Fruit fly (Drosophila melanogaster): ENCODE results near the gene Naa20B.

The Naa20B gene

DNA sequence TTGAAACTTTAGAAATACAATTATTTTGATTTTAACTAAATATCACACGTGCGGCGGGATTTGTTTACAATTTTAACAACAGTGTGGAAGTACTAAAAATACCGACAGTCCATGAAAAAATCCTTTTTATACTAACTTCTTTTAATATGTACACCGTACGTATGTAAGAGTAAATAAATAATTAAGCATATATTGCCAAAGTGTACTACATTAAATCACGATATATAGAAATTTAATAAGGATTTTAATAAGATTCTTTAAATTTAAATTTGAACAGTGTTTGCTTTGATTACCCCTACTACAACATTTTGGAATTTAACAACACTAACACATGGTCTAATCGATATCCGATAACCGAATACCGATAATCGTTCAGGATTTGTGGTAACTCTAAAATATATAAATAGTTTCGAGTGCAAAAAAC, 35.0 kb upstream of the Naa20B start, which contains the start of the genes Ski6 and CG16812 (continued):
- TF ChIP-seq CG1647 (GFP tag; optimal IDR thresholded peaks at IDR 0.05) (no peak), CG3847 (GFP tag; IDR thresholded peaks at IDR 0.05) (peak; percentile 69), bigmax (GFP tag; optimal IDR thresholded peaks at IDR 0.05) (no peak), vvl (GFP tag; IDR thresholded peaks at IDR 0.05) (peak; percentile 84), slp2 (GFP tag; optimal IDR thresholded peaks at IDR 0.05) (no peak), Doc2 (GFP tag; IDR thresholded peaks at IDR 0.05) (no peak), Hr39 (optimal IDR thresholded peaks at IDR 0.05) (no peak), cwo (GFP tag; optimal IDR thresholded peaks at IDR 0.05) (no peak), lbe (GFP tag; optimal IDR thresholded peaks at IDR 0.05) (no peak), CG8290 (GFP tag; optimal IDR thresholded peaks at IDR 0.05) (peak; percentile 37), CG8290 (tag; optimal IDR thresholded peaks at IDR 0.05) (no peak), Adf1 (GFP tag; IDR thresholded peaks at IDR 0.05) (no peak), CG15696 (tag; optimal IDR thresholded peaks at IDR 0.05) (peak; percentile 73), Chrac-16 (GFP tag; optimal IDR thresholded peaks at IDR 0.05) (peak; percentile 78), H15 (GFP tag; IDR thresholded peaks at IDR 0.05) (peak; percentile 42; the same call in 1 of the 3 replicates), NFAT (GFP tag; IDR thresholded peaks at IDR 0.05) (peak; percentile 48; the same call in 1 of the 2 replicates), CG7372 (GFP tag; IDR thresholded peaks at IDR 0.05) (no peak), tx (GFP tag; optimal IDR thresholded peaks at IDR 0.05) (no peak), dmrt11E (tag; optimal IDR thresholded peaks at IDR 0.05) (peak; percentile 67), Rfx (GFP tag; IDR thresholded peaks at IDR 0.05) (peak; percentile 73), CG10267 (tag; optimal IDR thresholded peaks at IDR 0.05) (peak; percentile 97), abd-A (tag; optimal IDR thresholded peaks at IDR 0.05) (no peak), CG5245 (GFP tag; optimal IDR thresholded peaks at IDR 0.05) (peak; percentile 25), Camta (GFP tag; optimal IDR thresholded peaks at IDR 0.05) (peak; percentile 48), Lhr (GFP tag; optimal IDR thresholded peaks at IDR 0.05) (no peak), CG18599 (GFP tag; optimal IDR thresholded peaks at IDR 0.05) (no peak), CG3281 (GFP tag; optimal IDR thresholded peaks at IDR 0.05) (no peak), HHEX (GFP tag; optimal IDR thresholded peaks at IDR 0.05) (peak; percentile 28), lmd (GFP tag; IDR thresholded peaks at IDR 0.05) (no peak), CG15011 (GFP tag; optimal IDR thresholded peaks at IDR 0.05) (no peak), D (optimal IDR thresholded peaks at IDR 0.05) (no peak), D (GFP tag; optimal IDR thresholded peaks at IDR 0.05) (no peak), jumu (GFP tag; optimal IDR thresholded peaks at IDR 0.05) (no peak), zfh1 (GFP tag; IDR thresholded peaks at IDR 0.05) (peak; percentile 71; the same call in 2 of the 3 replicates), Myb (GFP tag; optimal IDR thresholded peaks at IDR 0.05) (no peak), yki (optimal IDR thresholded peaks at IDR 0.05) (no peak), kay (GFP tag; optimal IDR thresholded peaks at IDR 0.05) (peak; percentile 52), CG3726 (GFP tag; IDR thresholded peaks at IDR 0.05) (no peak), HLH54F (GFP tag; optimal IDR thresholded peaks at IDR 0.05) (no peak), Side (GFP tag; optimal IDR thresholded peaks at IDR 0.05) (no peak), sqz (GFP tag; optimal IDR thresholded peaks at IDR 0.05) (no peak), caup (GFP tag; optimal IDR thresholded peaks at IDR 0.05; ENCODE audit: severe bottlenecking) (no peak), cato (GFP tag; optimal IDR thresholded peaks at IDR 0.05; ENCODE audit: borderline replicate concordance) (peak; percentile 34), CG15601 (tag; optimal IDR thresholded peaks at IDR 0.05) (no peak), lab (GFP tag; optimal IDR thresholded peaks at IDR 0.05) (no peak), tll (GFP tag; optimal IDR thresholded peaks at IDR 0.05) (no peak), Lpt (GFP tag; optimal IDR thresholded peaks at IDR 0.05) (no peak), NfI (GFP tag; optimal IDR thresholded peaks at IDR 0.05) (peak; percentile 58), hth (optimal IDR thresholded peaks at IDR 0.05) (no peak), Nf-YC (tag; optimal IDR thresholded peaks at IDR 0.05) (no peak), CG11723 (GFP tag; optimal IDR thresholded peaks at IDR 0.05) (no peak), Dll (GFP tag; IDR thresholded peaks at IDR 0.05; ENCODE audit: partially characterized antibody) (peak; percentile 51; the same call in 2 of the 4 replicates), CG32772 (GFP tag; IDR thresholded peaks at IDR 0.05) (peak; percentile 56)

All from whole organism, embryonic.